Worm (Caenorhabditis elegans): ENCODE results near the gene F35B12.9.

DNA sequence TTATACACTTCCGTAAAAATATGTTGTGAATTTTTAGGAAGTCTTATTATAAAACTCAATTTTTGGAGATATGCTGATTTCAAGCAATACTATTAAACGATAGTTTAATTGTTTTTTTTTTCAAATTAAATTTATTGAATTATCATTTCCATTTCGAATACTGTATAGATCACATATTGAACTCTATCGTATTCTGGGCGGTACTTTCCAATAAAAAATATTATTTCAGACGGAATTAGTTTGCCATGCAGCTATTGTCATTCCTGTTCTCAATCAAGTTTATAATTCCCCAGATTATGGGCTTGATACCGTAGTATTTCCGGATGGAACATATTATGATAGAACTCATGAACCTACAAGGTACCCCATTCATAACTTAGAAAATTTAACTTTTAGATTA is 26.4 kb upstream of the F35B12.9 start:
- no peak for TF ChIP-seq flt-1 (GFP tag; IDR thresholded peaks at IDR 0.05)
- TF ChIP-seq ztf-29 (GFP tag; IDR thresholded peaks at IDR 0.05) = no peak
- TF ChIP-seq T22C8.4 (GFP tag; IDR thresholded peaks at IDR 0.05) = no peak
